Fruit fly (Drosophila melanogaster) whole organism, embryonic: ENCODE data around the gene CG5665.

Experiments used
- Atf6 ChIP-seq: fragments of 200-800 bp; sonication (Bioruptor generic); IDR thresholded peaks from 2 replicates; pipeline ENCODE4 v1.3.6; 2022; ENCODE audit warnings: missing biosample characterization, missing genetic modification characterization
- C15 ChIP-seq: fragments of 200-800 bp; sonication (Bioruptor generic); IDR thresholded peaks from 3 replicates; pipeline ENCODE4 v1.3.6; 2022; ENCODE audit warnings: missing biosample characterization, missing genetic modification characterization
- CG14710 ChIP-seq: fragments of 200-800 bp; sonication (Bioruptor generic); optimal IDR thresholded peaks from 3 replicates; lab custom pipeline; 2019; ENCODE audit warnings: missing biosample characterization, mild to moderate bottlenecking, missing genetic modification characterization, moderate library complexity
- CG17359 ChIP-seq: fragments of 200-800 bp; sonication (Bioruptor generic); optimal IDR thresholded peaks from 3 replicates; lab custom pipeline; 2018; ENCODE audit warnings: missing biosample characterization, mild to moderate bottlenecking, missing genetic modification characterization, moderate library complexity
- CG2116 ChIP-seq: fragments of 200-800 bp; sonication (Bioruptor generic); optimal IDR thresholded peaks from 3 replicates; lab custom pipeline; 2018; ENCODE audit warnings: missing biosample characterization, mild to moderate bottlenecking, missing genetic modification characterization
- CG2120 ChIP-seq: fragments of 200-800 bp; sonication (Bioruptor generic); optimal IDR thresholded peaks from 3 replicates; lab custom pipeline; 2016; ENCODE audit warnings: missing biosample characterization, missing genetic modification characterization
- CG30020 ChIP-seq: fragments of 200-800 bp; optimal IDR thresholded peaks from 2 replicates; lab custom pipeline; 2019; ENCODE audit warnings: missing biosample characterization, mild to moderate bottlenecking, missing genetic modification characterization, moderate library complexity
- CG31441 ChIP-seq: fragments of 200-800 bp; sonication (Bioruptor generic); IDR thresholded peaks from 2 replicates; pipeline ENCODE4 v1.3.6; 2022; ENCODE audit warnings: missing biosample characterization, missing genetic modification characterization
- CG32532 ChIP-seq: fragments of 200-800 bp; sonication (Bioruptor generic); IDR thresholded peaks from 2 replicates; pipeline ENCODE4 v1.3.6; 2022; ENCODE audit warnings: missing biosample characterization, missing genetic modification characterization
- CG34376 ChIP-seq: fragments of 200-800 bp; sonication (Bioruptor generic); optimal IDR thresholded peaks from 2 replicates; lab custom pipeline; 2018; ENCODE audit warnings: missing biosample characterization, mild to moderate bottlenecking, missing genetic modification characterization
- CG8924 ChIP-seq: fragments of 200-800 bp; optimal IDR thresholded peaks from 3 replicates; lab custom pipeline; 2019; ENCODE audit warnings: missing biosample characterization, mild to moderate bottlenecking, missing genetic modification characterization, moderate library complexity
- CG9215 ChIP-seq: fragments of 200-800 bp; sonication (Bioruptor generic); IDR thresholded peaks from 2 replicates; pipeline ENCODE4 v1.3.6; 2022; ENCODE audit warnings: missing biosample characterization, missing genetic modification characterization
- D19A ChIP-seq: fragments of 200-800 bp; optimal IDR thresholded peaks from 3 replicates; lab custom pipeline; 2019; ENCODE audit warnings: missing biosample characterization, mild to moderate bottlenecking, missing genetic modification characterization, moderate library complexity
- Deaf1 ChIP-seq: fragments of 200-800 bp; optimal IDR thresholded peaks from 3 replicates; lab custom pipeline; 2019; ENCODE audit warnings: missing biosample characterization, mild to moderate bottlenecking, missing genetic modification characterization, moderate library complexity
- Dp ChIP-seq: fragments of 200-800 bp; sonication (Bioruptor generic); optimal IDR thresholded peaks from 2 replicates; lab custom pipeline; 2018; ENCODE audit warnings: missing biosample characterization, mild to moderate bottlenecking, missing genetic modification characterization, moderate library complexity
- Drgx ChIP-seq: fragments of 200-800 bp; sonication (Bioruptor generic); IDR thresholded peaks from 2 replicates; pipeline ENCODE4 v1.3.6; 2022; ENCODE audit warnings: missing biosample characterization, missing genetic modification characterization
- E2f2 ChIP-seq: fragments of 200-800 bp; sonication (Bioruptor generic); IDR thresholded peaks from 2 replicates; pipeline ENCODE4 v1.3.6; 2022; ENCODE audit warnings: missing biosample characterization, missing genetic modification characterization
- Ets97D ChIP-seq: fragments of 200-800 bp; sonication (Bioruptor generic); optimal IDR thresholded peaks from 3 replicates; lab custom pipeline; 2016; ENCODE audit warnings: missing biosample characterization, missing genetic modification characterization
- Fer1 ChIP-seq: fragments of 200-800 bp; sonication (Bioruptor generic); optimal IDR thresholded peaks from 2 replicates; lab custom pipeline; 2017; ENCODE audit warnings: missing biosample characterization, mild to moderate bottlenecking, missing genetic modification characterization
- Hand ChIP-seq: fragments of 200-800 bp; sonication (Bioruptor generic); optimal IDR thresholded peaks from 2 replicates; lab custom pipeline; 2017; ENCODE audit warnings: mild to moderate bottlenecking, missing biosample characterization, missing genetic modification reagents, missing genetic modification characterization
- Hr51 ChIP-seq, 2 experiments: fragments of 200-800 bp; sonication (Bioruptor generic); optimal IDR thresholded peaks; 2 replicates in 1 of 2; 3 replicates in 1 of 2; lab custom pipeline; 2016 to 2018; ENCODE audit warnings: missing biosample characterization in 2 of 2, missing genetic modification characterization in 2 of 2, mild to moderate bottlenecking in 1 of 2, moderate library complexity in 1 of 2
- Kr ChIP-seq: fragments of 200-800 bp; sonication (Bioruptor generic); optimal IDR thresholded peaks from 2 replicates; lab custom pipeline; 2017; ENCODE audit warnings: missing biosample characterization, mild to moderate bottlenecking, missing genetic modification characterization
- Med ChIP-seq: fragments of 200-800 bp; sonication (Bioruptor generic); peaks from one replicate; lab custom pipeline; 2016; ENCODE audit warnings: missing biosample characterization, missing genetic modification characterization, mild to moderate bottlenecking, inconsistent platforms, moderate library complexity
- Nf-YB ChIP-seq: fragments of 200-800 bp; sonication (Bioruptor generic); optimal IDR thresholded peaks from 3 replicates; lab custom pipeline; 2019; ENCODE audit warnings: missing biosample characterization, mild to moderate bottlenecking, missing genetic modification characterization, moderate library complexity
- Opbp ChIP-seq: fragments of 200-800 bp; sonication (Bioruptor generic); IDR thresholded peaks from 3 replicates; pipeline ENCODE4 v1.3.6; 2022; ENCODE audit warnings: missing biosample characterization, missing genetic modification characterization; ENCODE audit not compliant: partially characterized antibody
- Pdp1 ChIP-seq, 2 experiments: fragments of 200-800 bp; sonication (Bioruptor generic); optimal IDR thresholded peaks; 3 replicates each; lab custom pipeline; 2016; ENCODE audit warnings: missing biosample characterization in 2 of 2, missing genetic modification characterization in 2 of 2, mild to moderate bottlenecking in 1 of 2, moderate library complexity in 1 of 2
- chinmo ChIP-seq: fragments of 200-800 bp; sonication (Bioruptor generic); IDR thresholded peaks from 4 replicates; pipeline ENCODE4 v1.3.6; 2022; ENCODE audit warnings: missing biosample characterization, missing genetic modification characterization; ENCODE audit not compliant: partially characterized antibody
- chm ChIP-seq: fragments of 200-800 bp; sonication (Bioruptor generic); IDR thresholded peaks from 2 replicates; pipeline ENCODE4 v1.3.6; 2022; ENCODE audit warnings: missing biosample characterization, missing genetic modification characterization
- dati ChIP-seq: fragments of 200-800 bp; sonication (Bioruptor generic); IDR thresholded peaks from 2 replicates; pipeline ENCODE4 v1.3.6; 2022; ENCODE audit warnings: missing biosample characterization, missing genetic modification characterization
- emc ChIP-seq: fragments of 200-800 bp; sonication (Bioruptor generic); optimal IDR thresholded peaks from 2 replicates; lab custom pipeline; 2016; ENCODE audit warnings: missing biosample characterization, missing genetic modification characterization
- exex ChIP-seq: fragments of 200-800 bp; sonication (Bioruptor generic); optimal IDR thresholded peaks from 4 replicates; lab custom pipeline; 2018; ENCODE audit warnings: missing biosample characterization, mild to moderate bottlenecking, missing genetic modification characterization, moderate library complexity
- fd102C ChIP-seq: fragments of 200-800 bp; sonication (Bioruptor generic); optimal IDR thresholded peaks from 2 replicates; lab custom pipeline; 2018; ENCODE audit warnings: missing biosample characterization, mild to moderate bottlenecking, missing genetic modification characterization, moderate library complexity
- fd96Cb ChIP-seq: fragments of 200-800 bp; sonication (Bioruptor generic); optimal IDR thresholded peaks from 2 replicates; lab custom pipeline; 2018; ENCODE audit warnings: missing biosample characterization, mild to moderate bottlenecking, missing genetic modification characterization, moderate library complexity
- ftz-f1 ChIP-seq: fragments of 200-800 bp; sonication (Bioruptor generic); optimal IDR thresholded peaks from 2 replicates; lab custom pipeline; 2016; ENCODE audit warnings: missing biosample characterization, missing genetic modification characterization
- ham ChIP-seq: fragments of 200-800 bp; sonication (Bioruptor generic); IDR thresholded peaks from 2 replicates; pipeline ENCODE4 v1.3.6; 2022; ENCODE audit warnings: missing biosample characterization, missing genetic modification characterization
- her ChIP-seq: fragments of 200-800 bp; sonication (Bioruptor generic); optimal IDR thresholded peaks from 2 replicates; lab custom pipeline; 2016; ENCODE audit warnings: missing biosample characterization, missing genetic modification characterization
- jigr1 ChIP-seq: fragments of 200-800 bp; sonication (Bioruptor generic); IDR thresholded peaks from 3 replicates; pipeline ENCODE4 v1.3.6; 2022; ENCODE audit warnings: missing biosample characterization, missing genetic modification characterization
- jing ChIP-seq: fragments of 200-800 bp; sonication (Bioruptor generic); optimal IDR thresholded peaks from 2 replicates; lab custom pipeline; 2018; ENCODE audit warnings: missing biosample characterization, mild to moderate bottlenecking, missing genetic modification characterization
- pho ChIP-seq: fragments of 200-800 bp; sonication (Bioruptor generic); optimal IDR thresholded peaks from 2 replicates; lab custom pipeline; 2016; ENCODE audit warnings: missing biosample characterization, missing genetic modification characterization
- run ChIP-seq: fragments of 200-800 bp; sonication (Bioruptor generic); optimal IDR thresholded peaks from 3 replicates; lab custom pipeline; 2018; ENCODE audit warnings: missing biosample characterization, mild to moderate bottlenecking, missing genetic modification characterization
- sens ChIP-seq: fragments of 200-800 bp; sonication (Bioruptor generic); peaks from one replicate; lab custom pipeline; 2016; ENCODE audit warnings: missing biosample characterization, missing genetic modification characterization
- seq ChIP-seq: fragments of 200-800 bp; sonication (Bioruptor generic); IDR thresholded peaks from 2 replicates; pipeline ENCODE4 v1.3.6; 2022; ENCODE audit warnings: missing biosample characterization, missing genetic modification characterization
- tap ChIP-seq: fragments of 200-800 bp; optimal IDR thresholded peaks from 3 replicates; lab custom pipeline; 2019; ENCODE audit warnings: missing biosample characterization, mild to moderate bottlenecking, missing genetic modification characterization, moderate library complexity
- wek ChIP-seq: fragments of 200-800 bp; sonication (Bioruptor generic); optimal IDR thresholded peaks from 3 replicates; lab custom pipeline; 2018; ENCODE audit warnings: missing biosample characterization, mild to moderate bottlenecking, missing genetic modification characterization, moderate library complexity

The CG5665 gene

dm6 chr3L:20399550-20400109 is 41.3 kb downstream of the CG5665 start (continued):
- TF ChIP-seq Atf6 (GFP tag; lab: Robert Waterston, UW): peak; percentile 92

dm6 chr3L:20400515-20400914 is 42.2 kb downstream of the CG5665 start:
- TF ChIP-seq Pdp1 (GFP tag; optimal IDR thresholded peaks at IDR 0.05; lab: Kevin White, UChicago) (peak in 1 of 2 experiments; percentile 10), D19A (tag; lab: Kevin White, UChicago) (no peak), Hr51 (GFP tag; optimal IDR thresholded peaks at IDR 0.05; lab: Kevin White, UChicago) (peak in 1 of 2 experiments; percentile 5), sens (GFP tag; lab: Kevin White, UChicago) (peak; percentile 82), fd96Cb (tag; lab: Kevin White, UChicago) (no peak), CG17359 (tag; lab: Kevin White, UChicago) (no peak), Med (GFP tag; lab: Kevin White, UChicago) (peak; percentile 17), chm (GFP tag; lab: Robert Waterston, UW) (no peak; the same call in 1 of the 2 replicates), chinmo (no peak)

dm6 chr3L:20401026-20401912 is 43.0 kb downstream of the CG5665 start, which contains the start of gene trbl:
Gene trbl (minus strand): TSS chr3L:20401609.
- no peak for TF ChIP-seq CG2120 (GFP tag; lab: Kevin White, UChicago)
- TF ChIP-seq run (tag; lab: Kevin White, UChicago): peak; percentile 45
- TF ChIP-seq Pdp1 (GFP tag; optimal IDR thresholded peaks at IDR 0.05; lab: Kevin White, UChicago): no peak
- no peak for TF ChIP-seq jing (GFP tag; lab: Kevin White, UChicago)
- TF ChIP-seq CG34376 (GFP tag; lab: Kevin White, UChicago): peak; percentile 68
- peak; percentile 13 for TF ChIP-seq Kr (GFP tag; lab: Kevin White, UChicago)
- TF ChIP-seq emc (GFP tag; lab: Kevin White, UChicago): no peak
- no peak for TF ChIP-seq CG9215 (GFP tag; lab: Robert Waterston, UW)
- TF ChIP-seq CG30020 (tag; lab: Kevin White, UChicago): peak; percentile 20
- TF ChIP-seq CG14710 (tag; lab: Kevin White, UChicago): peak; percentile 26
- peak; percentile 60 for TF ChIP-seq E2f2 (GFP tag; lab: Robert Waterston, UW)
- TF ChIP-seq CG8924: peak; percentile 70
- TF ChIP-seq her: peak; percentile 70
- TF ChIP-seq chm (GFP tag; lab: Robert Waterston, UW): peak; percentile 85
- peak; percentile 74 for TF ChIP-seq ftz-f1 (GFP tag; lab: Kevin White, UChicago)
- peak; percentile 94 for TF ChIP-seq Deaf1 (tag; lab: Kevin White, UChicago)
- peak; percentile 20; the same call in 1 of the 2 replicates for TF ChIP-seq CG31441
- TF ChIP-seq dati (GFP tag; lab: Robert Waterston, UW): 0 out of 2 replicates have a peak, but pooled peaks have one; percentile 34
- TF ChIP-seq exex (tag; lab: Kevin White, UChicago): peak; percentile 77
- TF ChIP-seq ham (GFP tag; lab: Robert Waterston, UW): no peak
- peak; percentile 69; the same call in 1 of the 2 replicates for TF ChIP-seq seq (GFP tag; lab: Robert Waterston, UW)
- no peak for TF ChIP-seq C15
- TF ChIP-seq CG32532 (GFP tag; lab: Robert Waterston, UW): peak; percentile 61; the same call in 1 of the 2 replicates
- peak; percentile 74 for TF ChIP-seq Fer1 (GFP tag; lab: Kevin White, UChicago)
- peak; percentile 26 for TF ChIP-seq Ets97D (GFP tag; lab: Kevin White, UChicago)
- peak; percentile 15 for TF ChIP-seq Hand (GFP tag; lab: Kevin White, UChicago)
- TF ChIP-seq pho (GFP tag; lab: Kevin White, UChicago): no peak
- TF ChIP-seq Nf-YB: peak; percentile 33
- TF ChIP-seq CG2116 (GFP tag; lab: Kevin White, UChicago): peak; percentile 73
- no peak for TF ChIP-seq jigr1 (GFP tag; lab: Robert Waterston, UW)
- TF ChIP-seq wek (GFP tag; lab: Kevin White, UChicago): peak; percentile 27
- TF ChIP-seq Opbp (GFP tag; lab: Robert Waterston, UW): peak; percentile 86; the same call in 2 of the 3 replicates
- peak; percentile 55 for TF ChIP-seq Dp (GFP tag; lab: Kevin White, UChicago)
- no peak for TF ChIP-seq Drgx (GFP tag; lab: Robert Waterston, UW)
- TF ChIP-seq fd102C (GFP tag; lab: Kevin White, UChicago): peak; percentile 26
- peak; percentile 18 for TF ChIP-seq tap
